Worm (Caenorhabditis elegans) whole organism, late embryonic: Measurements from ENCODE around the gene F29G6.1.

Experiments used
- C38D4.7 ChIP-seq: fragments of 200-800 bp; sonication (Bioruptor generic); optimal IDR thresholded peaks from 2 replicates; lab custom pipeline; 2018; ENCODE audit warnings: mild to moderate bottlenecking, missing genetic modification characterization, moderate library complexity, missing compliant biosample characterization
- ceh-48 ChIP-seq: sonication (generic microtip); optimal IDR thresholded peaks from 2 replicates; lab custom pipeline; 2016; ENCODE audit warnings: missing genetic modification characterization, inconsistent platforms, missing compliant biosample characterization
- nhr-11 ChIP-seq: fragments of 150-350 bp; optimal IDR thresholded peaks from 2 replicates; lab custom pipeline; 2014; ENCODE audit warnings: missing biosample characterization, missing genetic modification characterization
- pag-3 ChIP-seq: sonication (generic microtip); optimal IDR thresholded peaks from 2 replicates; lab custom pipeline; 2016; ENCODE audit warnings: missing compliant biosample characterization, missing genetic modification characterization, borderline replicate concordance
- pha-4 ChIP-seq: fragments of 150-350 bp; optimal IDR thresholded peaks from 2 replicates; lab custom pipeline; 2018; ENCODE audit warnings: missing biosample characterization, missing genetic modification reagents, missing genetic modification characterization
- sox-4 ChIP-seq: sonication (generic microtip); optimal IDR thresholded peaks from 2 replicates; lab custom pipeline; 2017; ENCODE audit warnings: mild to moderate bottlenecking, missing genetic modification characterization, inconsistent platforms, missing compliant biosample characterization

DNA sequence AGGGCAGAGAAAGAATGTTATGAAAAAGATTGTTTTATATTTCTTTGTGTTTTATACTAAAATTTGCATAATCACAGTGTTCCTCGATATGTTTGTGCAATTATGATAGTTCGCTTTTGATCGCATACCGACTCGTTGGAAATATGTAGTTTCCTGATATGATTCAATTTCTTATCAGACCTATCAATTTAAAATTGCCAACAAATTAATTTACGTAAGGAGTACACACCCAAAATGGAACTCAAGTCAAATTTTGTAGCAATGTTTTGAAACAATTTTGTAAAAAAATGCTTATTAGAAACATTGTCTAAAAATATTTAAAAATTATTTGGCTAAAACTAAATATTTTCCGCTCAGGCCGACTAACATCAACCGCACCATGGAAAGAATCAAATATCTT, 1.5 kb upstream of the F29G6.1 start:
- no peak for TF ChIP-seq pha-4 (tag; lab: Kevin White, UChicago)
- no peak for TF ChIP-seq sox-4
- TF ChIP-seq nhr-11 (tag; lab: Kevin White, UChicago), result no peak
- TF ChIP-seq ceh-48 (tag; lab: Kevin White, UChicago), result no peak
- TF ChIP-seq pag-3, result no peak
- no peak for TF ChIP-seq C38D4.7 (GFP tag; lab: Kevin White, UChicago)
